Fruit fly (Drosophila melanogaster) whole organism, embryonic: ENCODE measurements around the gene Hrs.

Experiments used
- Ada2b ChIP-seq: fragments of 200-800 bp; sonication (Bioruptor generic); IDR thresholded peaks from 2 replicates; pipeline ENCODE4 v1.3.6; 2022; ENCODE audit warnings: missing biosample characterization, missing genetic modification characterization
- Atf-2 ChIP-seq: fragments of 200-800 bp; sonication (Bioruptor generic); optimal IDR thresholded peaks from 2 replicates; lab custom pipeline; 2016; ENCODE audit warnings: missing biosample characterization, missing genetic modification characterization
- Atf6 ChIP-seq: fragments of 200-800 bp; sonication (Bioruptor generic); IDR thresholded peaks from 2 replicates; pipeline ENCODE4 v1.3.6; 2022; ENCODE audit warnings: missing biosample characterization, missing genetic modification characterization
- CG1024 ChIP-seq: fragments of 200-800 bp; sonication (Bioruptor generic); IDR thresholded peaks from 2 replicates; pipeline ENCODE4 v1.3.6; 2022; ENCODE audit warnings: missing biosample characterization, missing genetic modification characterization
- CG10565 ChIP-seq: fragments of 200-800 bp; sonication (Bioruptor generic); optimal IDR thresholded peaks from 3 replicates; lab custom pipeline; 2016; ENCODE audit warnings: missing biosample characterization, mild to moderate bottlenecking, missing genetic modification characterization
- CG11504 ChIP-seq: fragments of 200-800 bp; sonication (Bioruptor generic); optimal IDR thresholded peaks from 3 replicates; lab custom pipeline; 2019; ENCODE audit warnings: missing biosample characterization, mild to moderate bottlenecking, missing genetic modification characterization, moderate library complexity
- CG12769 ChIP-seq: fragments of 200-800 bp; sonication (Bioruptor generic); optimal IDR thresholded peaks from 2 replicates; lab custom pipeline; 2019; ENCODE audit warnings: missing biosample characterization, mild to moderate bottlenecking, missing genetic modification characterization, moderate library complexity
- CG15514 ChIP-seq: fragments of 200-800 bp; sonication (Bioruptor generic); optimal IDR thresholded peaks from 3 replicates; lab custom pipeline; 2017; ENCODE audit warnings: missing biosample characterization, missing genetic modification characterization, mild to moderate bottlenecking, moderate library complexity, missing genetic modification reagents
- CG1647 ChIP-seq: fragments of 200-800 bp; sonication (Bioruptor generic); optimal IDR thresholded peaks from 3 replicates; lab custom pipeline; 2016; ENCODE audit warnings: missing biosample characterization, missing genetic modification characterization
- CG18599 ChIP-seq: fragments of 200-800 bp; sonication (Bioruptor generic); optimal IDR thresholded peaks from 3 replicates; lab custom pipeline; 2017; ENCODE audit warnings: missing biosample characterization, missing genetic modification characterization, mild to moderate bottlenecking, moderate library complexity, missing genetic modification reagents
- CG3281 ChIP-seq: fragments of 200-800 bp; sonication (Bioruptor generic); optimal IDR thresholded peaks from 3 replicates; lab custom pipeline; 2017; ENCODE audit warnings: missing biosample characterization, mild to moderate bottlenecking, missing genetic modification characterization
- CG33213 ChIP-seq: fragments of 200-800 bp; sonication (Bioruptor generic); optimal IDR thresholded peaks from 3 replicates; lab custom pipeline; 2016; ENCODE audit warnings: missing biosample characterization, missing genetic modification characterization
- CG34224 ChIP-seq: fragments of 200-800 bp; sonication (Bioruptor generic); IDR thresholded peaks from 3 replicates; pipeline ENCODE4 v1.3.6; 2022; ENCODE audit warnings: missing biosample characterization, missing genetic modification characterization; ENCODE audit not compliant: partially characterized antibody
- CG7839 ChIP-seq: fragments of 200-800 bp; sonication (Bioruptor generic); optimal IDR thresholded peaks from 3 replicates; lab custom pipeline; 2018; ENCODE audit warnings: missing biosample characterization, mild to moderate bottlenecking, missing genetic modification characterization, moderate library complexity
- CG7987 ChIP-seq: fragments of 200-800 bp; sonication (Bioruptor generic); optimal IDR thresholded peaks from 2 replicates; lab custom pipeline; 2018; ENCODE audit warnings: missing biosample characterization, mild to moderate bottlenecking, missing genetic modification characterization, moderate library complexity
- CG8290 ChIP-seq, 3 experiments: fragments of 200-800 bp; sonication (Bioruptor generic); optimal IDR thresholded peaks; 2 replicates each; lab custom pipeline; 2016 to 2019; ENCODE audit warnings: missing biosample characterization in 3 of 3, missing genetic modification characterization in 3 of 3, mild to moderate bottlenecking in 2 of 3, moderate library complexity in 1 of 3
- CG8359 ChIP-seq: fragments of 200-800 bp; sonication (Bioruptor generic); optimal IDR thresholded peaks from 2 replicates; lab custom pipeline; 2017; ENCODE audit warnings: missing biosample characterization, mild to moderate bottlenecking, missing genetic modification characterization, borderline replicate concordance
- Chrac-16 ChIP-seq: fragments of 200-800 bp; sonication (Bioruptor generic); optimal IDR thresholded peaks from 3 replicates; lab custom pipeline; 2016; ENCODE audit warnings: missing biosample characterization, missing genetic modification characterization
- Dip2 ChIP-seq: fragments of 200-800 bp; sonication (Bioruptor generic); IDR thresholded peaks from 2 replicates; pipeline ENCODE4 v1.3.6; 2022; ENCODE audit warnings: missing biosample characterization, missing genetic modification characterization
- ERR ChIP-seq: fragments of 200-800 bp; sonication (Bioruptor generic); optimal IDR thresholded peaks from 2 replicates; lab custom pipeline; 2016; ENCODE audit warnings: missing biosample characterization, missing genetic modification characterization
- Fer3 ChIP-seq: fragments of 200-800 bp; sonication (Bioruptor generic); optimal IDR thresholded peaks from 2 replicates; lab custom pipeline; 2018; ENCODE audit warnings: missing biosample characterization, mild to moderate bottlenecking, missing genetic modification characterization, moderate library complexity
- HLH3B ChIP-seq: fragments of 200-800 bp; sonication (Bioruptor generic); IDR thresholded peaks from 2 replicates; pipeline ENCODE4 v1.3.6; 2022; ENCODE audit warnings: missing biosample characterization, missing genetic modification characterization
- Hr51 ChIP-seq, 2 experiments: fragments of 200-800 bp; sonication (Bioruptor generic); optimal IDR thresholded peaks; 2 replicates in 1 of 2; 3 replicates in 1 of 2; lab custom pipeline; 2016 to 2018; ENCODE audit warnings: missing biosample characterization in 2 of 2, missing genetic modification characterization in 2 of 2, mild to moderate bottlenecking in 1 of 2, moderate library complexity in 1 of 2
- Meics ChIP-seq: fragments of 200-800 bp; sonication (Bioruptor generic); optimal IDR thresholded peaks from 2 replicates; lab custom pipeline; 2017; ENCODE audit warnings: missing biosample characterization, mild to moderate bottlenecking, missing genetic modification characterization
- PHDP ChIP-seq: fragments of 200-800 bp; sonication (Bioruptor generic); optimal IDR thresholded peaks from 3 replicates; lab custom pipeline; 2018; ENCODE audit warnings: missing biosample characterization, mild to moderate bottlenecking, missing genetic modification characterization, moderate library complexity
- Trl ChIP-seq, 3 experiments: fragments of >200 bp in 2 of 3; fragments of 200-800 bp in 1 of 3; sonication (Bioruptor generic) in 1 of 3; optimal IDR thresholded peaks; 2 replicates in 1 of 3; 3 replicates in 2 of 3; lab custom pipeline; 2016 to 2017; ENCODE audit warnings: missing biosample characterization in 1 of 3, missing genetic modification characterization in 1 of 3
- Usf ChIP-seq: fragments of 200-800 bp; sonication (Bioruptor generic); optimal IDR thresholded peaks from 2 replicates; lab custom pipeline; 2017; ENCODE audit warnings: missing genotype, missing biosample characterization, missing genetic modification characterization
- cas ChIP-seq: fragments of 200-800 bp; sonication (Bioruptor generic); IDR thresholded peaks from 2 replicates; pipeline ENCODE4 v1.3.6; 2022; ENCODE audit warnings: missing biosample characterization, missing genetic modification characterization
- ci ChIP-seq: fragments of 200-800 bp; sonication (Bioruptor generic); IDR thresholded peaks from 3 replicates; pipeline ENCODE4 v1.3.6; 2022; ENCODE audit warnings: missing biosample characterization, missing genetic modification characterization
- dmrt99B ChIP-seq: fragments of 200-800 bp; sonication (Bioruptor generic); optimal IDR thresholded peaks from 2 replicates; lab custom pipeline; 2018; ENCODE audit warnings: missing biosample characterization, mild to moderate bottlenecking, missing genetic modification characterization, moderate library complexity
- lab ChIP-seq: fragments of 200-800 bp; sonication (Bioruptor generic); optimal IDR thresholded peaks from 3 replicates; lab custom pipeline; 2017; ENCODE audit warnings: missing biosample characterization, missing genetic modification characterization, mild to moderate bottlenecking, moderate library complexity, missing genetic modification reagents
- lmd ChIP-seq: fragments of 200-800 bp; sonication (Bioruptor generic); IDR thresholded peaks from 2 replicates; pipeline ENCODE4 v1.3.6; 2022; ENCODE audit warnings: missing biosample characterization, missing genetic modification characterization
- lov ChIP-seq, 2 experiments: fragments of 200-800 bp in 1 of 2; fragments of >200 bp in 1 of 2; sonication (Bioruptor generic) in 1 of 2; IDR thresholded peaks in 1 of 2; optimal IDR thresholded peaks in 1 of 2; 2 replicates in 1 of 2; 3 replicates in 1 of 2; pipeline versions ENCODE4 v1.3.6 to Lab custom; 2017 to 2022; ENCODE audit warnings: missing biosample characterization in 1 of 2, missing genetic modification characterization in 1 of 2
- org-1 ChIP-seq: fragments of 200-800 bp; sonication (Bioruptor generic); optimal IDR thresholded peaks from 2 replicates; lab custom pipeline; 2017; ENCODE audit warnings: missing biosample characterization, missing genetic modification characterization
- prd ChIP-seq, 3 experiments: fragments of >200 bp in 2 of 3; fragments of 200-800 bp in 1 of 3; sonication (Bioruptor generic) in 1 of 3; optimal IDR thresholded peaks in 2 of 3; IDR thresholded peaks in 1 of 3; 2 replicates in 2 of 3; 3 replicates in 1 of 3; pipeline versions ENCODE4 v1.3.6 to Lab custom; 2017 to 2022; ENCODE audit warnings: missing biosample characterization in 1 of 3, missing genetic modification characterization in 1 of 3
- psq ChIP-seq: fragments of 200-800 bp; sonication (Bioruptor generic); optimal IDR thresholded peaks from 2 replicates; lab custom pipeline; 2017; ENCODE audit warnings: missing biosample characterization, missing genetic modification characterization
- pum ChIP-seq: fragments of 200-800 bp; sonication (Bioruptor generic); optimal IDR thresholded peaks from 2 replicates; lab custom pipeline; 2016; ENCODE audit warnings: missing biosample characterization, missing genetic modification characterization
- row ChIP-seq: fragments of 200-800 bp; sonication (Bioruptor generic); IDR thresholded peaks from 3 replicates; pipeline ENCODE4 v1.3.6; 2022; ENCODE audit warnings: missing biosample characterization, missing genetic modification characterization
- sens ChIP-seq: fragments of 200-800 bp; sonication (Bioruptor generic); peaks from one replicate; lab custom pipeline; 2016; ENCODE audit warnings: missing biosample characterization, missing genetic modification characterization
- slou ChIP-seq: fragments of 200-800 bp; sonication (Bioruptor generic); optimal IDR thresholded peaks from 3 replicates; lab custom pipeline; 2016; ENCODE audit warnings: missing biosample characterization, missing genetic modification characterization

Hrs gene

DNA sequence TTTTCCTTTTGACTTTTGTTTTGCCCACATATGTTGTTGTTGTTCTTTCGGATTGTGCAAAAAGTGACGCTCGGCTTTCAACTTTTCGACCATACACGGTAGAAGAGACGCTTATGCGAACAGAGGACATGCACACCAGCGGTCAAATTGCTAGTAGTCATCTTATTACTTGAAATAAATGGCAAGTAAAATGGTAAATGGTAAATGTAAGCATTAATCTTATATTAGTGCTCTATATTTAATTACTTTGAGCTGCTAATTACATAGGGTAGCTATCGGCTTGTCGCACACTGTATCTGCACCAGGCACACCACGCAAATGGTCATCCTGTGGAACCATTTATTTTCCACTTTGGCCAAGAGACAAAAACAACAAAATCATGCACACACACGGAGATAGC lies 18.5 kb upstream of the Hrs start (continued):
- TF ChIP-seq CG11504 (tag; lab: Kevin White, UChicago) (peak; percentile 19), ERR (no peak), Meics (GFP tag; lab: Kevin White, UChicago) (peak; percentile 14), prd (optimal IDR thresholded peaks at IDR 0.05; lab: Kevin White, UChicago) (no peak), prd (GFP tag; IDR thresholded peaks at IDR 0.05; lab: Robert Waterston, UW) (peak; percentile 52; the same call in 1 of the 3 replicates), lmd (GFP tag; lab: Robert Waterston, UW) (peak; percentile 40), HLH3B (GFP tag; lab: Robert Waterston, UW) (0 out of 2 replicates have a peak, but pooled peaks have one; percentile 17), CG8290 (GFP tag; optimal IDR thresholded peaks at IDR 0.05; lab: Kevin White, UChicago) (no peak), CG8290 (tag; optimal IDR thresholded peaks at IDR 0.05; lab: Kevin White, UChicago) (peak in 1 of 2 experiments; percentile 47), CG18599 (peak; percentile 65), Usf (GFP tag; lab: Kevin White, UChicago) (no peak), slou (GFP tag; lab: Kevin White, UChicago) (no peak), CG7839 (peak; percentile 33), CG15514 (peak; percentile 5), CG7987 (no peak), CG34224 (GFP tag; lab: Robert Waterston, UW) (no peak), CG3281 (peak; percentile 11), row (GFP tag; lab: Robert Waterston, UW) (peak; percentile 43; the same call in 2 of the 3 replicates), Chrac-16 (GFP tag; lab: Kevin White, UChicago) (peak; percentile 20), org-1 (GFP tag; lab: Kevin White, UChicago) (no peak), CG8359 (GFP tag; lab: Kevin White, UChicago) (no peak), dmrt99B (tag; lab: Kevin White, UChicago) (peak; percentile 37), Dip2 (no peak), lab (GFP tag; lab: Kevin White, UChicago) (peak; percentile 59), ci (GFP tag; lab: Robert Waterston, UW) (0 out of 3 replicates have a peak, but pooled peaks have one; percentile 53), psq (no peak), cas (no peak), Atf6 (GFP tag; lab: Robert Waterston, UW) (peak; percentile 10; the same call in 1 of the 2 replicates), sens (GFP tag; lab: Kevin White, UChicago) (peak; percentile 51), Hr51 (GFP tag; optimal IDR thresholded peaks at IDR 0.05; lab: Kevin White, UChicago) (peak in 1 of 2 experiments; percentile 19), CG10565 (no peak), CG1647 (GFP tag; lab: Kevin White, UChicago) (no peak), Fer3 (peak; percentile 30), pum (GFP tag; lab: Kevin White, UChicago) (no peak), Ada2b (0 out of 2 replicates have a peak, but pooled peaks have one; percentile 17), CG12769 (peak; percentile 30), lov (optimal IDR thresholded peaks at IDR 0.05; lab: Kevin White, UChicago) (no peak), lov (GFP tag; IDR thresholded peaks at IDR 0.05; lab: Robert Waterston, UW) (no peak), CG33213 (no peak), CG1024 (GFP tag; lab: Robert Waterston, UW) (0 out of 2 replicates have a peak, but pooled peaks have one; percentile 19), Atf-2 (no peak), Trl (optimal IDR thresholded peaks at IDR 0.05; lab: Kevin White, UChicago) (no peak), Trl (GFP tag; optimal IDR thresholded peaks at IDR 0.05; lab: Kevin White, UChicago) (no peak), PHDP (tag; lab: Kevin White, UChicago) (no peak)
